Worm (Caenorhabditis elegans): Measurements from ENCODE around the gene zig-13.

Gene zig-13

ce11 chrIII:132118-132517 lies 24.4 kb downstream of the zig-13 start, which contains the start of gene pals-22:
Gene pals-22, plus strand, starts transcription at chrIII:132418.
- TF ChIP-seq cnd-1 (tag; optimal IDR thresholded peaks at IDR 0.05), result no peak
- TF ChIP-seq unc-39 (tag; optimal IDR thresholded peaks at IDR 0.05), result no peak
- no peak for TF ChIP-seq lsy-2 (tag; optimal IDR thresholded peaks at IDR 0.05)
- TF ChIP-seq sem-2 (GFP tag; optimal IDR thresholded peaks at IDR 0.05), result no peak
- TF ChIP-seq elt-3 (tag; optimal IDR thresholded peaks at IDR 0.05), result no peak
- no peak for TF ChIP-seq elt-1 (tag; optimal IDR thresholded peaks at IDR 0.05; ENCODE audit: borderline replicate concordance, insufficient read depth)
- no peak for TF ChIP-seq M03D4.4 (tag; optimal IDR thresholded peaks at IDR 0.05)
- TF ChIP-seq hlh-1 (tag; optimal IDR thresholded peaks at IDR 0.05), result no peak
- TF ChIP-seq ceh-39 (tag; optimal IDR thresholded peaks at IDR 0.05), result no peak

DNA sequence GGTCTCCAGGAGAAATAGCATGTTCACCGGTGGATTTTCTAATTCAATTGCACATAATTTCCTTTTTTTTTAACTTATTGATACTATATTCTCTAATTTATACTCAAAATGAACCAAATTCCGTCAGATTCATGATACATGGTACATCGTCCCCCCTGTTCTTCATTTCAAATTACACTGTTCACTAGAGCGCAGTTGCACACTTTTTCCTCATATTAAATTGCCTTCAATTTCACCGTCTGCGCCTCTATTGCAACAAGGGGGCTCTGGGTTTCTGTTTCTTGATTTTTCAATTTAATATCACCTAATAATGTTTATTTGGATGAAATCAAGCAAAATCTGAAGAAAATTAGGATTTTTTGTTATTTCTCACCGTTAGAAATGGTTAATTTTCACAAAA lies 24.9 kb downstream of the zig-13 start:
- no peak for TF ChIP-seq flh-1 (GFP tag; optimal IDR thresholded peaks at IDR 0.05)
- peak; percentile 45 for TF ChIP-seq mep-1 (tag; optimal IDR thresholded peaks at IDR 0.05)
- TF ChIP-seq zip-8 (tag; optimal IDR thresholded peaks at IDR 0.05), result no peak
- TF ChIP-seq unc-39 (tag; optimal IDR thresholded peaks at IDR 0.05), result no peak
- no peak for TF ChIP-seq bed-3 (GFP tag; optimal IDR thresholded peaks at IDR 0.05)
- TF ChIP-seq nhr-237 (tag; optimal IDR thresholded peaks at IDR 0.05), result peak; percentile 11
- no peak for TF ChIP-seq nhr-12 (tag; optimal IDR thresholded peaks at IDR 0.05)
- no peak for TF ChIP-seq sptf-1 (tag; optimal IDR thresholded peaks at IDR 0.05)
- no peak for TF ChIP-seq sem-2 (GFP tag; optimal IDR thresholded peaks at IDR 0.05)
- TF ChIP-seq pha-4 (tag; optimal IDR thresholded peaks at IDR 0.05), result peak; percentile 52
- no peak for TF ChIP-seq mls-2 (tag; optimal IDR thresholded peaks at IDR 0.05)
- no peak for TF ChIP-seq elt-3 (tag; optimal IDR thresholded peaks at IDR 0.05)
- TF ChIP-seq snpc-4 (tag; optimal IDR thresholded peaks at IDR 0.05), result no peak
- no peak for TF ChIP-seq hlh-1 (tag; optimal IDR thresholded peaks at IDR 0.05)
- peak; percentile 3 for TF ChIP-seq unc-120 (tag; optimal IDR thresholded peaks at IDR 0.05; ENCODE audit: poor library complexity, severe bottlenecking)
- no peak for TF ChIP-seq lin-13 (tag; optimal IDR thresholded peaks at IDR 0.05)
- no peak for TF ChIP-seq nhr-2 (tag; optimal IDR thresholded peaks at IDR 0.05)
- TF ChIP-seq ceh-83 (GFP tag; optimal IDR thresholded peaks at IDR 0.05), result no peak
- peak; percentile 96 for TF ChIP-seq ces-1 (GFP tag; optimal IDR thresholded peaks at IDR 0.05)
- no peak for TF ChIP-seq ztf-11 (tag; optimal IDR thresholded peaks at IDR 0.05)
- TF ChIP-seq nhr-76 (tag; optimal IDR thresholded peaks at IDR 0.05), result no peak
- peak; percentile 39 for TF ChIP-seq mab-5 (tag; optimal IDR thresholded peaks at IDR 0.05)
- no peak for TF ChIP-seq ham-2 (GFP tag; optimal IDR thresholded peaks at IDR 0.05)
- no peak for TF ChIP-seq drap-1 (GFP tag; optimal IDR thresholded peaks at IDR 0.05)
- TF ChIP-seq ceh-39 (tag; optimal IDR thresholded peaks at IDR 0.05), result no peak
- TF ChIP-seq blmp-1 (tag; optimal IDR thresholded peaks at IDR 0.05), result no peak
- no peak for TF ChIP-seq cnd-1 (tag; optimal IDR thresholded peaks at IDR 0.05)
- no peak for TF ChIP-seq lin-32 (GFP tag; optimal IDR thresholded peaks at IDR 0.05)
- TF ChIP-seq elt-1 (tag; optimal IDR thresholded peaks at IDR 0.05; ENCODE audit: borderline replicate concordance, insufficient read depth), result no peak
- TF ChIP-seq M03D4.4 (tag; optimal IDR thresholded peaks at IDR 0.05), result no peak
- TF ChIP-seq tbx-8 (GFP tag; optimal IDR thresholded peaks at IDR 0.05), result no peak
- TF ChIP-seq unc-62 (GFP tag; optimal IDR thresholded peaks at IDR 0.05), result no peak
- TF ChIP-seq nhr-28 (tag; optimal IDR thresholded peaks at IDR 0.05), result no peak
- TF ChIP-seq ceh-43 (GFP tag; optimal IDR thresholded peaks at IDR 0.05), result no peak
- peak; percentile 34 for TF ChIP-seq lsy-2 (tag; optimal IDR thresholded peaks at IDR 0.05)

DNA sequence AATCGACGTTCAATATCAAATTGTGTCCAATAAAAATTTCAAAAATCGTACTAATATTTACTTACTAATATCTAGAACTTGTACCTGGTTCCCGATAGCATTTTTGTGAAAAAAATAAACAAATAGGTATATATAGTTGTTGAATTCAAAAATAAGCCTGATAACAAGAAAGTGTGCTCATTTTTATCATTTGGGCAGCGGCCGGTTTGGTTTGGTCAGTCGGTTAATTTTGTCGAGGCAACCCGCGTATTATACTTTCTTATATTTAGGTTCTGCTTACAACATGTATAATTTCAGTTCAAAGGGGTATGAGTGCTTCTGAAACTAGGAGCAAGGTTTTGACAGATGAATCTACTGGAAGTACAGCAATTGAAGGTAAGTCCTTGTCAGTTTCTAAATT lies 25.9 kb downstream of the zig-13 start, which contains the start of the genes nhr-280 and C29F9.2:
Gene nhr-280 (minus strand): TSS at position 101 of the 400 bp plus-strand sequence.
Gene C29F9.2 (plus strand): TSS at position 298 of the 400 bp plus-strand sequence.
- TF ChIP-seq unc-39 (tag; optimal IDR thresholded peaks at IDR 0.05), result no peak
- no peak for TF ChIP-seq nhr-28 (tag; optimal IDR thresholded peaks at IDR 0.05)
- no peak for TF ChIP-seq lin-32 (GFP tag; optimal IDR thresholded peaks at IDR 0.05)
- no peak for TF ChIP-seq hlh-1 (tag; optimal IDR thresholded peaks at IDR 0.05)
- TF ChIP-seq nhr-237 (tag; optimal IDR thresholded peaks at IDR 0.05), result no peak
- TF ChIP-seq blmp-1 (tag; optimal IDR thresholded peaks at IDR 0.05), result no peak
- no peak for TF ChIP-seq mab-5 (tag; optimal IDR thresholded peaks at IDR 0.05)
- no peak for TF ChIP-seq snpc-4 (tag; optimal IDR thresholded peaks at IDR 0.05)
- TF ChIP-seq ztf-11 (tag; optimal IDR thresholded peaks at IDR 0.05), result no peak
- no peak for TF ChIP-seq unc-62 (GFP tag; optimal IDR thresholded peaks at IDR 0.05)

ce11 chrIII:124478-124877 lies 32.1 kb downstream of the zig-13 start, which contains the start of gene pals-23:
Gene pals-23, plus strand, starts transcription at chrIII:124778.
- TF ChIP-seq nhr-2 (tag; optimal IDR thresholded peaks at IDR 0.05), result no peak
- TF ChIP-seq ztf-11 (tag; optimal IDR thresholded peaks at IDR 0.05), result no peak
- no peak for TF ChIP-seq ceh-39 (tag; optimal IDR thresholded peaks at IDR 0.05)
